Worm (Caenorhabditis elegans) whole organism, mixed stage, embryonic: ENCODE results near the gene gln-2.

ENCODE experiments used
- ceh-43 ChIP-seq: fragments of 200-800 bp; sonication (Bioruptor generic); optimal IDR thresholded peaks from 2 replicates; lab custom pipeline; 2018; ENCODE audit warnings: mild to moderate bottlenecking, missing genetic modification characterization, moderate library complexity, missing compliant biosample characterization
- elt-3 ChIP-seq: fragments of 150-350 bp; optimal IDR thresholded peaks from 2 replicates; lab custom pipeline; 2014; ENCODE audit warnings: missing biosample characterization, missing genetic modification characterization
- ham-2 ChIP-seq: fragments of 200-800 bp; sonication (Bioruptor generic); optimal IDR thresholded peaks from 2 replicates; lab custom pipeline; 2018; ENCODE audit warnings: mild to moderate bottlenecking, missing genetic modification characterization, missing compliant biosample characterization
- nhr-237 ChIP-seq: fragments of 150-350 bp; optimal IDR thresholded peaks from 2 replicates; lab custom pipeline; 2014; ENCODE audit warnings: missing biosample characterization, missing genetic modification characterization
- nhr-76 ChIP-seq: sonication (generic microtip); optimal IDR thresholded peaks from 2 replicates; lab custom pipeline; 2017; ENCODE audit warnings: missing biosample characterization, missing genetic modification characterization
- pha-4 ChIP-seq: fragments of 150-350 bp; optimal IDR thresholded peaks from 2 replicates; lab custom pipeline; 2018; ENCODE audit warnings: missing biosample characterization, missing genetic modification reagents, missing genetic modification characterization
- unc-39 ChIP-seq: fragments of 150-350 bp; optimal IDR thresholded peaks from 2 replicates; lab custom pipeline; 2014; ENCODE audit warnings: missing biosample characterization, missing genetic modification characterization
- zip-8 ChIP-seq: fragments of 150-350 bp; optimal IDR thresholded peaks from 2 replicates; lab custom pipeline; 2014; ENCODE audit warnings: missing biosample characterization, missing genetic modification characterization

DNA sequence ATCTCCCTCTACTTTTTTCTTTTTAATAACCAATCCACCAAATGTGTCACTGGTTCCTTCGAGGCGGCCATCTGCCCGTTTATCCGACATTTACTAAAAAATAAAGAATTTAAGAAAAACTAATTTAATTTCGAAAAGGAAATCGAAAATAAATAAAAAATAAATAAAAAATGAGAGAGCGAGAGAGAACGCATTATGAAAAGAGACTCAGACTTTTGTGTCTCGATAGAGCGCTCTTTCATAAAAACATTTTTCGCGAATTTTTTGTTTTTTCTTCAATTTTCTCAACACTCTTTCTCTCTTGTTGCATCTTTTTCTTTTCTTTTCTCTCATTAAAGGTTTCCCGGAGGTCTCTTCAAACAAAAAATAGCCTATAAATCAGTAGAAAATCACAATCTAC, 11.5 kb upstream of the gln-2 start, which contains the start of gene mog-1:
- no peak for TF ChIP-seq nhr-237 (tag; lab: Kevin White, UChicago)
- TF ChIP-seq ceh-43 (GFP tag; lab: Kevin White, UChicago): no peak
- TF ChIP-seq elt-3 (tag; lab: Kevin White, UChicago): no peak
- no peak for TF ChIP-seq unc-39 (tag; lab: Kevin White, UChicago)
- no peak for TF ChIP-seq zip-8 (tag; lab: Kevin White, UChicago)
- no peak for TF ChIP-seq ham-2 (GFP tag; lab: Kevin White, UChicago)
- no peak for TF ChIP-seq pha-4 (tag; lab: Kevin White, UChicago)
- TF ChIP-seq nhr-76 (tag; lab: Kevin White, UChicago): no peak
